Worm (Caenorhabditis elegans) whole organism, mixed stage, embryonic: ENCODE results near the gene Y17D7C.6.

ENCODE experiments used
- M03D4.4 ChIP-seq: sonication (generic microtip); optimal IDR thresholded peaks from 2 replicates; lab custom pipeline; 2017; ENCODE audit warnings: mild to moderate bottlenecking, missing genetic modification characterization, missing compliant biosample characterization
- bed-3 ChIP-seq: fragments of 200-800 bp; sonication (Bioruptor generic); optimal IDR thresholded peaks from 3 replicates; lab custom pipeline; 2018; ENCODE audit warnings: mild to moderate bottlenecking, missing genetic modification characterization, moderate library complexity, missing compliant biosample characterization
- blmp-1 ChIP-seq: fragments of 150-350 bp; optimal IDR thresholded peaks from 2 replicates; lab custom pipeline; 2014; ENCODE audit warnings: missing biosample characterization, missing genetic modification characterization
- ceh-39 ChIP-seq: fragments of 150-350 bp; optimal IDR thresholded peaks from 2 replicates; lab custom pipeline; 2014; ENCODE audit warnings: missing biosample characterization, missing genetic modification characterization
- ces-1 ChIP-seq: fragments of 150-350 bp; optimal IDR thresholded peaks from 2 replicates; lab custom pipeline; 2014; ENCODE audit warnings: missing biosample characterization, missing genetic modification reagents, missing genetic modification characterization
- drap-1 ChIP-seq: fragments of 200-800 bp; sonication (Bioruptor generic); optimal IDR thresholded peaks from 3 replicates; lab custom pipeline; 2018; ENCODE audit warnings: mild to moderate bottlenecking, missing genetic modification characterization, missing compliant biosample characterization
- elt-1 ChIP-seq: sonication (generic microtip); optimal IDR thresholded peaks from 2 replicates; lab custom pipeline; 2017; ENCODE audit warnings: missing genetic modification characterization, mild to moderate bottlenecking, missing compliant biosample characterization, antibody characterized with exemption, moderate library complexity, borderline replicate concordance; ENCODE audit not compliant: insufficient read depth
- flh-1 ChIP-seq: fragments of 200-800 bp; sonication (Bioruptor generic); optimal IDR thresholded peaks from 2 replicates; lab custom pipeline; 2018; ENCODE audit warnings: mild to moderate bottlenecking, missing genetic modification characterization, moderate library complexity, missing compliant biosample characterization
- ham-2 ChIP-seq: fragments of 200-800 bp; sonication (Bioruptor generic); optimal IDR thresholded peaks from 2 replicates; lab custom pipeline; 2018; ENCODE audit warnings: mild to moderate bottlenecking, missing genetic modification characterization, missing compliant biosample characterization
- hlh-1 ChIP-seq: fragments of 150-350 bp; optimal IDR thresholded peaks from 2 replicates; lab custom pipeline; 2014; ENCODE audit warnings: missing biosample characterization, missing genetic modification reagents, missing genetic modification characterization
- lin-13 ChIP-seq: fragments of 150-350 bp; optimal IDR thresholded peaks from 2 replicates; lab custom pipeline; 2014; ENCODE audit warnings: missing biosample characterization, missing genetic modification characterization
- lin-32 ChIP-seq: fragments of 200-800 bp; sonication (Bioruptor generic); optimal IDR thresholded peaks from 2 replicates; lab custom pipeline; 2018; ENCODE audit warnings: mild to moderate bottlenecking, missing genetic modification characterization, missing compliant biosample characterization
- lsy-2 ChIP-seq: fragments of 150-350 bp; optimal IDR thresholded peaks from 2 replicates; lab custom pipeline; 2014; ENCODE audit warnings: missing biosample characterization, missing genetic modification characterization
- mab-5 ChIP-seq: fragments of 150-350 bp; optimal IDR thresholded peaks from 2 replicates; lab custom pipeline; 2014; ENCODE audit warnings: missing biosample characterization, missing genetic modification characterization
- mep-1 ChIP-seq: fragments of 150-350 bp; optimal IDR thresholded peaks from 2 replicates; lab custom pipeline; 2017; ENCODE audit warnings: missing biosample characterization, missing genetic modification reagents, missing genetic modification characterization, inconsistent platforms
- mls-2 ChIP-seq: sonication (generic microtip); optimal IDR thresholded peaks from 2 replicates; lab custom pipeline; 2016; ENCODE audit warnings: mild to moderate bottlenecking, missing genetic modification characterization, moderate library complexity, missing compliant biosample characterization
- nhr-12 ChIP-seq: fragments of 150-350 bp; optimal IDR thresholded peaks from 2 replicates; lab custom pipeline; 2014; ENCODE audit warnings: missing biosample characterization, missing genetic modification characterization
- nhr-2 ChIP-seq: fragments of 150-350 bp; optimal IDR thresholded peaks from 2 replicates; lab custom pipeline; 2014; ENCODE audit warnings: missing biosample characterization, missing genetic modification characterization
- nhr-237 ChIP-seq: fragments of 150-350 bp; optimal IDR thresholded peaks from 2 replicates; lab custom pipeline; 2014; ENCODE audit warnings: missing biosample characterization, missing genetic modification characterization
- nhr-28 ChIP-seq: fragments of 150-350 bp; optimal IDR thresholded peaks from 2 replicates; lab custom pipeline; 2014; ENCODE audit warnings: missing biosample characterization, missing genetic modification characterization
- nhr-76 ChIP-seq: sonication (generic microtip); optimal IDR thresholded peaks from 2 replicates; lab custom pipeline; 2017; ENCODE audit warnings: missing biosample characterization, missing genetic modification characterization
- pha-4 ChIP-seq: fragments of 150-350 bp; optimal IDR thresholded peaks from 2 replicates; lab custom pipeline; 2018; ENCODE audit warnings: missing biosample characterization, missing genetic modification reagents, missing genetic modification characterization
- sem-2 ChIP-seq: fragments of 200-800 bp; sonication (Bioruptor generic); optimal IDR thresholded peaks from 2 replicates; lab custom pipeline; 2018; ENCODE audit warnings: mild to moderate bottlenecking, missing genetic modification characterization, missing compliant biosample characterization
- snpc-4 ChIP-seq: fragments of 150-350 bp; optimal IDR thresholded peaks from 2 replicates; lab custom pipeline; 2014; ENCODE audit warnings: missing biosample characterization, missing genetic modification characterization
- unc-120 ChIP-seq: sonication (generic microtip); optimal IDR thresholded peaks from 2 replicates; lab custom pipeline; 2017; ENCODE audit warnings: missing genetic modification characterization, missing compliant biosample characterization; ENCODE audit not compliant: poor library complexity, severe bottlenecking
- unc-39 ChIP-seq: fragments of 150-350 bp; optimal IDR thresholded peaks from 2 replicates; lab custom pipeline; 2014; ENCODE audit warnings: missing biosample characterization, missing genetic modification characterization
- unc-62 ChIP-seq: fragments of 150-350 bp; optimal IDR thresholded peaks from 2 replicates; lab custom pipeline; 2014; ENCODE audit warnings: missing biosample characterization, missing genetic modification reagents, missing genetic modification characterization
- zip-8 ChIP-seq: fragments of 150-350 bp; optimal IDR thresholded peaks from 2 replicates; lab custom pipeline; 2014; ENCODE audit warnings: missing biosample characterization, missing genetic modification characterization
- ztf-11 ChIP-seq: fragments of 150-350 bp; optimal IDR thresholded peaks from 2 replicates; lab custom pipeline; 2014; ENCODE audit warnings: missing biosample characterization, missing genetic modification characterization

Gene Y17D7C.6

ce11 chrV:18724076-18724475 lies 14.5 kb downstream of the Y17D7C.6 start:
- TF ChIP-seq ztf-11 (tag; lab: Kevin White, UChicago): no peak
- TF ChIP-seq unc-62 (GFP tag; lab: Kevin White, UChicago): no peak
- no peak for TF ChIP-seq hlh-1 (tag; lab: Kevin White, UChicago)

- TF ChIP-seq pha-4 (tag; lab: Kevin White, UChicago): no peak
- TF ChIP-seq ces-1 (GFP tag; lab: Kevin White, UChicago): peak; percentile 68
Observed at ce11 chrV:18725858-18726257, 16.2 kb downstream of the Y17D7C.6 start.

- TF ChIP-seq bed-3 (no peak), flh-1 (GFP tag; lab: Kevin White, UChicago) (no peak), ceh-39 (tag; lab: Kevin White, UChicago) (no peak), unc-39 (tag; lab: Kevin White, UChicago) (no peak), unc-120 (no peak), lin-13 (tag; lab: Kevin White, UChicago) (no peak)
Observed at ce11 chrV:18729324-18729924, 19.8 kb downstream of the Y17D7C.6 start, which contains the start of gene asp-19. asp-19 (minus strand) TSS chrV:18729374.

ce11 chrV:18731579-18732041 lies 22.0 kb downstream of the Y17D7C.6 start, which contains the start of the genes asp-18 and scl-19:
asp-18 (minus strand) TSS chrV:18731679.
scl-19 (plus strand) TSS chrV:18731991.
- TF ChIP-seq lin-13 (tag; lab: Kevin White, UChicago) (no peak), nhr-12 (tag; lab: Kevin White, UChicago) (no peak), unc-62 (GFP tag; lab: Kevin White, UChicago) (no peak), mep-1 (tag; lab: Kevin White, UChicago) (no peak), ham-2 (no peak), snpc-4 (tag; lab: Kevin White, UChicago) (no peak), flh-1 (GFP tag; lab: Kevin White, UChicago) (no peak), mls-2 (no peak), pha-4 (tag; lab: Kevin White, UChicago) (no peak), nhr-237 (tag; lab: Kevin White, UChicago) (no peak), ztf-11 (tag; lab: Kevin White, UChicago) (no peak), nhr-28 (no peak), lsy-2 (no peak), blmp-1 (tag; lab: Kevin White, UChicago) (no peak), unc-39 (tag; lab: Kevin White, UChicago) (no peak), mab-5 (tag; lab: Kevin White, UChicago) (no peak), M03D4.4 (tag; lab: Kevin White, UChicago) (no peak)

- TF ChIP-seq nhr-28 (no peak), ham-2 (peak; percentile 10)
Observed at ce11 chrV:18733942-18734341, 24.3 kb downstream of the Y17D7C.6 start.

ce11 chrV:18734381-18734780 lies 24.8 kb downstream of the Y17D7C.6 start, which contains the start of gene scl-20:
scl-20 (minus strand) TSS chrV:18734481.
- TF ChIP-seq drap-1 (GFP tag; lab: Kevin White, UChicago): no peak
- no peak for TF ChIP-seq ham-2
- no peak for TF ChIP-seq sem-2
- no peak for TF ChIP-seq lin-32
- no peak for TF ChIP-seq nhr-28
- no peak for TF ChIP-seq bed-3
- TF ChIP-seq unc-62 (GFP tag; lab: Kevin White, UChicago): no peak
- no peak for TF ChIP-seq ceh-39 (tag; lab: Kevin White, UChicago)
- no peak for TF ChIP-seq M03D4.4 (tag; lab: Kevin White, UChicago)
- no peak for TF ChIP-seq blmp-1 (tag; lab: Kevin White, UChicago)
- TF ChIP-seq elt-1: no peak
- no peak for TF ChIP-seq nhr-2 (tag; lab: Kevin White, UChicago)
- no peak for TF ChIP-seq nhr-76 (tag; lab: Kevin White, UChicago)
- TF ChIP-seq pha-4 (tag; lab: Kevin White, UChicago): no peak
- TF ChIP-seq mab-5 (tag; lab: Kevin White, UChicago): no peak
- no peak for TF ChIP-seq flh-1 (GFP tag; lab: Kevin White, UChicago)
- no peak for TF ChIP-seq zip-8 (tag; lab: Kevin White, UChicago)
